Worm (Caenorhabditis elegans): ENCODE results near the gene gcc-1.

Gene gcc-1

ce11 chrX:3111687-3112086 lies 48.1 kb upstream of the gcc-1 start:
- peak; percentile 78 for TF ChIP-seq nhr-11 (tag; optimal IDR thresholded peaks at IDR 0.05)
- peak in 1 of 2 experiments; percentile 83 for TF ChIP-seq daf-16 (GFP tag; optimal IDR thresholded peaks at IDR 0.05)
- peak; percentile 69 for TF ChIP-seq daf-16 (tag; optimal IDR thresholded peaks at IDR 0.05)
- TF ChIP-seq pqm-1 (tag; optimal IDR thresholded peaks at IDR 0.05), result no peak
- TF ChIP-seq snpc-4 (tag; optimal IDR thresholded peaks at IDR 0.05), result no peak
- no peak for TF ChIP-seq spr-3 (GFP tag; optimal IDR thresholded peaks at IDR 0.05)
- TF ChIP-seq T26A8.4 (GFP tag; IDR thresholded peaks at IDR 0.05), result peak; percentile 26
- TF ChIP-seq mep-1 (tag; optimal IDR thresholded peaks at IDR 0.05), result peak; percentile 82
- peak; percentile 40 for TF ChIP-seq nhr-102 (tag; optimal IDR thresholded peaks at IDR 0.05)
- TF ChIP-seq ama-1 (optimal IDR thresholded peaks at IDR 0.05), result peak; percentile 79
- TF ChIP-seq arid-1 (GFP tag; conservative IDR thresholded peaks at IDR 0.05), result no peak
- peak; percentile 50 for TF ChIP-seq dmd-6 (GFP tag; IDR thresholded peaks at IDR 0.05)
- 0 out of 2 replicates have a peak, but pooled peaks have one; percentile 12 for TF ChIP-seq ceh-20 (GFP tag; IDR thresholded peaks at IDR 0.05)
- peak; percentile 45 for TF ChIP-seq ztf-7 (tag; optimal IDR thresholded peaks at IDR 0.05)
- TF ChIP-seq ceh-44 (GFP tag; IDR thresholded peaks at IDR 0.05), result no peak
- TF ChIP-seq mdl-1 (tag; optimal IDR thresholded peaks at IDR 0.05), result no peak
- peak; percentile 71 for TF ChIP-seq mes-2 (tag; optimal IDR thresholded peaks at IDR 0.05; ENCODE audit: poor library complexity, severe bottlenecking)
- no peak for TF ChIP-seq egl-27 (tag; optimal IDR thresholded peaks at IDR 0.05)
- peak; percentile 41 for TF ChIP-seq fos-1 (tag; optimal IDR thresholded peaks at IDR 0.05)
- TF ChIP-seq mxl-3 (GFP tag; optimal IDR thresholded peaks at IDR 0.05), result peak; percentile 4
- TF ChIP-seq zfp-3 (GFP tag; conservative IDR thresholded peaks at IDR 0.05), result 0 out of 2 replicates have a peak, but pooled peaks have one; percentile 75
- no peak for TF ChIP-seq gei-8 (GFP tag; optimal IDR thresholded peaks at IDR 0.05)
- 0 out of 2 replicates have a peak, but pooled peaks have one; percentile 18 for TF ChIP-seq tra-1 (GFP tag; IDR thresholded peaks at IDR 0.05)
- TF ChIP-seq unc-39 (tag; optimal IDR thresholded peaks at IDR 0.05), result no peak
- 0 out of 2 replicates have a peak, but pooled peaks have one; percentile 63 for TF ChIP-seq D1046.2 (GFP tag; IDR thresholded peaks at IDR 0.05)
- TF ChIP-seq nhr-41 (GFP tag; IDR thresholded peaks at IDR 0.05), result no peak
- TF ChIP-seq nhr-48 (tag; optimal IDR thresholded peaks at IDR 0.05), result peak; percentile 75
- no peak for TF ChIP-seq egl-43 (GFP tag; IDR thresholded peaks at IDR 0.05)
- no peak for TF ChIP-seq set-16 (GFP tag; IDR thresholded peaks at IDR 0.05)
- TF ChIP-seq duxl-1 (tag; optimal IDR thresholded peaks at IDR 0.05; ENCODE audit: poor library complexity), result peak; percentile 60
- TF ChIP-seq R02D3.7 (tag; optimal IDR thresholded peaks at IDR 0.05), result no peak
- TF ChIP-seq ctbp-1 (GFP tag; IDR thresholded peaks at IDR 0.05), result no peak
- TF ChIP-seq lin-1 (GFP tag; IDR thresholded peaks at IDR 0.05), result 0 out of 2 replicates have a peak, but pooled peaks have one; percentile 44
- peak in 1 of 2 experiments; percentile 66 for TF ChIP-seq lsy-2 (tag; optimal IDR thresholded peaks at IDR 0.05)
- no peak for TF ChIP-seq F10B5.3 (tag; optimal IDR thresholded peaks at IDR 0.05)
- TF ChIP-seq aha-1 (tag), result peak; percentile 99
- TF ChIP-seq lin-38 (GFP tag; IDR thresholded peaks at IDR 0.05), result peak; percentile 28; the same call in 1 of the 2 replicates
- TF ChIP-seq nhr-237 (tag; optimal IDR thresholded peaks at IDR 0.05), result no peak
- peak; percentile 77 for TF ChIP-seq nhr-6 (tag; optimal IDR thresholded peaks at IDR 0.05)
- TF ChIP-seq hlh-30 (tag; optimal IDR thresholded peaks at IDR 0.05; ENCODE audit: insufficient read depth), result peak; percentile 2
- no peak for TF ChIP-seq saeg-2 (GFP tag; IDR thresholded peaks at IDR 0.05)
- no peak for TF ChIP-seq hlh-11 (tag; optimal IDR thresholded peaks at IDR 0.05)
- peak; percentile 43 for TF ChIP-seq lin-13 (GFP tag; optimal IDR thresholded peaks at IDR 0.05)
- peak in 1 of 2 experiments; percentile 26 for TF ChIP-seq hif-1 (tag; optimal IDR thresholded peaks at IDR 0.05)
- no peak for TF ChIP-seq jun-1 (tag; optimal IDR thresholded peaks at IDR 0.05)
- no peak for TF ChIP-seq dpl-1 (GFP tag; optimal IDR thresholded peaks at IDR 0.05)
- TF ChIP-seq dve-1 (tag; optimal IDR thresholded peaks at IDR 0.05; ENCODE audit: insufficient read depth), result peak; percentile 59
- no peak for TF ChIP-seq zag-1 (tag; optimal IDR thresholded peaks at IDR 0.05)
- no peak for TF ChIP-seq tag-97 (GFP tag; IDR thresholded peaks at IDR 0.05)

Data from whole organism, L4 larva.